Worm (Caenorhabditis elegans) whole organism, L4 larva: Measurements from ENCODE around the gene F08H9.3.

Experiments used
- D1046.2 ChIP-seq: fragments of 200-800 bp; sonication (Bioruptor generic); IDR thresholded peaks from 2 replicates; pipeline ENCODE4 v1.3.6; 2022; ENCODE audit warnings: missing genetic modification characterization, missing compliant biosample characterization
- F10B5.3 ChIP-seq: sonication (generic microtip); optimal IDR thresholded peaks from 2 replicates; lab custom pipeline; 2016; ENCODE audit warnings: mild to moderate bottlenecking, missing genetic modification characterization, missing compliant biosample characterization
- F37D6.2 ChIP-seq: sonication (generic microtip); optimal IDR thresholded peaks from 2 replicates; lab custom pipeline; 2016; ENCODE audit warnings: mild to moderate bottlenecking, missing genetic modification characterization, missing compliant biosample characterization
- F49E8.2 ChIP-seq: sonication (generic microtip); optimal IDR thresholded peaks from 2 replicates; lab custom pipeline; 2016; ENCODE audit warnings: missing compliant biosample characterization, mild to moderate bottlenecking, missing genetic modification characterization, borderline replicate concordance
- R02D3.7 ChIP-seq: fragments of 150-350 bp; sonication (generic microtip); optimal IDR thresholded peaks from 3 replicates; lab custom pipeline; 2014; ENCODE audit warnings: missing biosample characterization, missing genetic modification characterization
- T26A8.4 ChIP-seq: fragments of 200-800 bp; sonication (Bioruptor generic); IDR thresholded peaks from 2 replicates; pipeline ENCODE4 v1.3.6; 2022; ENCODE audit warnings: missing genetic modification characterization, missing compliant biosample characterization
- Y48G9A.11 ChIP-seq: fragments of 200-800 bp; sonication (Bioruptor generic); IDR thresholded peaks from 2 replicates; pipeline ENCODE4 v1.3.6; 2022; ENCODE audit warnings: missing genetic modification reagents, missing genetic modification characterization, missing compliant biosample characterization
- ama-1 ChIP-seq: fragments of 150-350 bp; optimal IDR thresholded peaks from 2 replicates; lab custom pipeline; 2014; ENCODE audit warnings: inconsistent platforms, mixed read lengths
- ceh-28 ChIP-seq: fragments of 150-350 bp; optimal IDR thresholded peaks from 2 replicates; lab custom pipeline; 2014; ENCODE audit warnings: missing biosample characterization, missing genetic modification reagents, missing genetic modification characterization
- ceh-44 ChIP-seq: fragments of 200-800 bp; sonication (Bioruptor generic); IDR thresholded peaks from 2 replicates; pipeline ENCODE4 v1.3.6; 2022; ENCODE audit warnings: missing genetic modification reagents, missing genetic modification characterization, missing compliant biosample characterization
- cey-2 ChIP-seq: sonication (generic microtip); optimal IDR thresholded peaks from 3 replicates; lab custom pipeline; 2017; ENCODE audit warnings: missing genetic modification characterization, mild to moderate bottlenecking, missing compliant biosample characterization, antibody characterized with exemption, borderline replicate concordance; ENCODE audit not compliant: insufficient read depth
- daf-16 ChIP-seq, 3 experiments: sonication (generic microtip); optimal IDR thresholded peaks; 2 replicates each; lab custom pipeline; 2016 to 2017; ENCODE audit warnings: missing genetic modification characterization in 3 of 3, missing genetic modification reagents in 3 of 3, mild to moderate bottlenecking in 2 of 3, missing compliant biosample characterization in 2 of 3, missing biosample characterization in 1 of 3, moderate library complexity in 1 of 3
- dmd-6 ChIP-seq: fragments of 200-800 bp; sonication (Bioruptor generic); IDR thresholded peaks from 2 replicates; pipeline ENCODE4 v1.3.6; 2022; ENCODE audit warnings: missing genetic modification reagents, missing genetic modification characterization, missing compliant biosample characterization
- dmd-8 ChIP-seq: fragments of 200-800 bp; sonication (Bioruptor generic); IDR thresholded peaks from 2 replicates; pipeline ENCODE4 v1.3.6; 2022; ENCODE audit warnings: missing genetic modification characterization, missing compliant biosample characterization
- dmd-9 ChIP-seq: fragments of 200-800 bp; sonication (Bioruptor generic); IDR thresholded peaks from 2 replicates; pipeline ENCODE4 v1.3.6; 2022; ENCODE audit warnings: missing genetic modification reagents, missing genetic modification characterization, missing compliant biosample characterization
- dpl-1 ChIP-seq: fragments of 150-350 bp; optimal IDR thresholded peaks from 2 replicates; lab custom pipeline; 2014; ENCODE audit warnings: missing biosample characterization, missing genetic modification reagents, missing genetic modification characterization
- dve-1 ChIP-seq: sonication (generic microtip); optimal IDR thresholded peaks from 2 replicates; lab custom pipeline; 2017; ENCODE audit warnings: antibody characterized with exemption, mild to moderate bottlenecking, missing genetic modification characterization, missing compliant biosample characterization; ENCODE audit not compliant: insufficient read depth
- egl-43 ChIP-seq: fragments of 200-800 bp; sonication (Bioruptor generic); IDR thresholded peaks from 2 replicates; pipeline ENCODE4 v1.3.6; 2022; ENCODE audit warnings: missing genetic modification reagents, missing genetic modification characterization, missing compliant biosample characterization
- hlh-11 ChIP-seq: fragments of 200-800 bp; sonication (Bioruptor generic); optimal IDR thresholded peaks from 2 replicates; lab custom pipeline; 2018; ENCODE audit warnings: mild to moderate bottlenecking, missing genetic modification characterization, missing compliant biosample characterization
- hlh-30 ChIP-seq: sonication (generic microtip); optimal IDR thresholded peaks from 2 replicates; lab custom pipeline; 2017; ENCODE audit warnings: antibody characterized with exemption, mild to moderate bottlenecking, missing genetic modification characterization, missing compliant biosample characterization; ENCODE audit not compliant: insufficient read depth
- hmg-1.1 ChIP-seq: fragments of 200-800 bp; sonication (Bioruptor generic); IDR thresholded peaks from 2 replicates; pipeline ENCODE4 v1.3.6; 2022; ENCODE audit warnings: missing genetic modification reagents, missing genetic modification characterization, missing compliant biosample characterization
- lin-38 ChIP-seq: fragments of 200-800 bp; sonication (Bioruptor generic); IDR thresholded peaks from 2 replicates; pipeline ENCODE4 v1.3.6; 2022; ENCODE audit warnings: missing genetic modification reagents, missing genetic modification characterization, missing compliant biosample characterization
- madf-5 ChIP-seq, 2 experiments: fragments of 200-800 bp; sonication (Bioruptor generic); IDR thresholded peaks; 2 replicates each; pipeline ENCODE4 v1.3.6; 2022; ENCODE audit warnings: missing compliant biosample characterization in 2 of 2, missing genetic modification characterization in 2 of 2
- mdl-1 ChIP-seq, 2 experiments: fragments of 150-350 bp in 1 of 2; sonication (generic microtip) in 1 of 2; optimal IDR thresholded peaks; 2 replicates each; lab custom pipeline; 2014 to 2017; ENCODE audit warnings: missing biosample characterization in 2 of 2, missing genetic modification characterization in 2 of 2
- mdt-29 ChIP-seq: fragments of 200-800 bp; sonication (Bioruptor generic); IDR thresholded peaks from 2 replicates; pipeline ENCODE4 v1.3.6; 2022; ENCODE audit warnings: missing genetic modification reagents, missing genetic modification characterization, missing compliant biosample characterization
- mes-2 ChIP-seq: sonication (generic microtip); optimal IDR thresholded peaks from 2 replicates; lab custom pipeline; 2016; ENCODE audit warnings: missing genotype, mild to moderate bottlenecking, missing genetic modification characterization, missing compliant biosample characterization; ENCODE audit not compliant: poor library complexity, severe bottlenecking
- mxl-3 ChIP-seq: fragments of 200-800 bp; sonication (Bioruptor generic); optimal IDR thresholded peaks from 2 replicates; lab custom pipeline; 2018; ENCODE audit warnings: mild to moderate bottlenecking, missing genetic modification characterization, missing compliant biosample characterization
- nhr-102 ChIP-seq: sonication (generic microtip); optimal IDR thresholded peaks from 2 replicates; lab custom pipeline; 2016; ENCODE audit warnings: mild to moderate bottlenecking, missing genetic modification characterization, moderate library complexity, missing compliant biosample characterization
- nhr-28 ChIP-seq: fragments of 150-350 bp; optimal IDR thresholded peaks from 2 replicates; lab custom pipeline; 2014; ENCODE audit warnings: missing biosample characterization, missing genetic modification characterization
- nhr-41 ChIP-seq: fragments of 200-800 bp; sonication (Bioruptor generic); IDR thresholded peaks from 2 replicates; pipeline ENCODE4 v1.3.6; 2022; ENCODE audit warnings: missing genetic modification reagents, missing genetic modification characterization, missing compliant biosample characterization
- nhr-42 ChIP-seq: fragments of 200-800 bp; sonication (Bioruptor generic); IDR thresholded peaks from 2 replicates; pipeline ENCODE4 v1.3.6; 2022; ENCODE audit warnings: missing genetic modification characterization, missing compliant biosample characterization
- nhr-48 ChIP-seq: sonication (generic microtip); optimal IDR thresholded peaks from 2 replicates; lab custom pipeline; 2016; ENCODE audit warnings: mild to moderate bottlenecking, missing genetic modification characterization, missing compliant biosample characterization
- nhr-6 ChIP-seq: fragments of 150-350 bp; optimal IDR thresholded peaks from 2 replicates; lab custom pipeline; 2014; ENCODE audit warnings: missing biosample characterization, missing genetic modification characterization
- nhr-76 ChIP-seq: fragments of 150-350 bp; optimal IDR thresholded peaks from 2 replicates; lab custom pipeline; 2014; ENCODE audit warnings: missing biosample characterization, missing genetic modification characterization
- nhr-77 ChIP-seq: fragments of 150-350 bp; optimal IDR thresholded peaks from 2 replicates; lab custom pipeline; 2014; ENCODE audit warnings: missing biosample characterization, missing genetic modification characterization
- php-3 ChIP-seq: fragments of 200-800 bp; sonication (Bioruptor generic); IDR thresholded peaks from 2 replicates; pipeline ENCODE4 v1.3.6; 2022; ENCODE audit warnings: missing genetic modification reagents, missing genetic modification characterization, missing compliant biosample characterization
- rbr-2 ChIP-seq: sonication (generic microtip); optimal IDR thresholded peaks from 2 replicates; lab custom pipeline; 2016; ENCODE audit warnings: missing genotype, missing genetic modification characterization, missing compliant biosample characterization
- saeg-2 ChIP-seq: fragments of 200-800 bp; sonication (Bioruptor generic); IDR thresholded peaks from 2 replicates; pipeline ENCODE4 v1.3.6; 2022; ENCODE audit warnings: missing genetic modification reagents, missing genetic modification characterization, missing compliant biosample characterization
- set-16 ChIP-seq: fragments of 200-800 bp; sonication (Bioruptor generic); IDR thresholded peaks from 2 replicates; pipeline ENCODE4 v1.3.6; 2022; ENCODE audit warnings: missing genetic modification reagents, missing genetic modification characterization, missing compliant biosample characterization
- snpc-1.2 ChIP-seq: fragments of 200-800 bp; sonication (Bioruptor generic); IDR thresholded peaks from 2 replicates; pipeline ENCODE4 v1.3.6; 2022; ENCODE audit warnings: missing genetic modification reagents, missing genetic modification characterization, missing compliant biosample characterization
- snpc-4 ChIP-seq: fragments of 150-350 bp; optimal IDR thresholded peaks from 2 replicates; lab custom pipeline; 2014; ENCODE audit warnings: missing biosample characterization, missing genetic modification characterization
- spr-1 ChIP-seq: sonication (generic microtip); optimal IDR thresholded peaks from 2 replicates; lab custom pipeline; 2016; ENCODE audit warnings: mild to moderate bottlenecking, missing genetic modification characterization, missing compliant biosample characterization
- tra-1 ChIP-seq: fragments of 200-800 bp; sonication (Bioruptor generic); IDR thresholded peaks from 2 replicates; pipeline ENCODE4 v1.3.6; 2022; ENCODE audit warnings: missing genetic modification reagents, missing genetic modification characterization, missing compliant biosample characterization
- unc-62 ChIP-seq, 3 experiments: fragments of 150-350 bp in 1 of 3; sonication (generic microtip); optimal IDR thresholded peaks in 2 of 3; peaks in 1 of 3; 1 replicate in 1 of 3; 2 replicates in 2 of 3; lab custom pipeline; 2014 to 2017; ENCODE audit warnings: missing biosample characterization in 3 of 3, missing genetic modification characterization in 3 of 3, missing genetic modification reagents in 3 of 3, missing genotype in 1 of 3
- ztf-11 ChIP-seq: fragments of 150-350 bp; optimal IDR thresholded peaks from 2 replicates; lab custom pipeline; 2014; ENCODE audit warnings: missing biosample characterization, missing genetic modification characterization

The F08H9.3 gene

ce11 chrV:14463087-14463486, at the start of gene F08H9.3:
Gene F08H9.3 (minus strand): TSS chrV:14463338.
- TF ChIP-seq F10B5.3 (tag; lab: Kevin White, UChicago) (peak; percentile 28), dmd-9 (0 out of 2 replicates have a peak, but pooled peaks have one; percentile 20), snpc-4 (tag; lab: Kevin White, UChicago) (peak; percentile 69), dve-1 (peak; percentile 76), dmd-8 (GFP tag; lab: Robert Waterston, UW) (0 out of 2 replicates have a peak, but pooled peaks have one; percentile 38), lin-38 (GFP tag; lab: Robert Waterston, UW) (peak; percentile 64), F49E8.2 (tag; lab: Kevin White, UChicago) (peak; percentile 63), set-16 (GFP tag; lab: Robert Waterston, UW) (peak; percentile 54), madf-5 (GFP tag; IDR thresholded peaks at IDR 0.05; lab: Robert Waterston, UW) (0 out of 4 replicates have a peak, but pooled peaks of 1 of the 2 experiments have one; percentile 18), mes-2 (tag; lab: Kevin White, UChicago) (peak; percentile 24), nhr-42 (GFP tag; lab: Robert Waterston, UW) (0 out of 2 replicates have a peak, but pooled peaks have one; percentile 30), hlh-11 (tag; lab: Kevin White, UChicago) (peak; percentile 24), hmg-1.1 (GFP tag; lab: Robert Waterston, UW) (0 out of 2 replicates have a peak, but pooled peaks have one; percentile 30), mdt-29 (0 out of 2 replicates have a peak, but pooled peaks have one; percentile 36), dmd-6 (GFP tag; lab: Robert Waterston, UW) (peak; percentile 43), nhr-102 (tag; lab: Kevin White, UChicago) (peak; percentile 70), nhr-48 (tag; lab: Kevin White, UChicago) (peak; percentile 46), spr-1 (tag; lab: Kevin White, UChicago) (peak; percentile 59), saeg-2 (0 out of 2 replicates have a peak, but pooled peaks have one; percentile 13), Y48G9A.11 (GFP tag; lab: Robert Waterston, UW) (peak; percentile 67), ceh-44 (GFP tag; lab: Robert Waterston, UW) (peak; percentile 87), egl-43 (GFP tag; lab: Robert Waterston, UW) (peak; percentile 76), daf-16 (GFP tag; optimal IDR thresholded peaks at IDR 0.05; lab: Kevin White, UChicago) (peak in 1 of 2 experiments; percentile 60), daf-16 (tag; optimal IDR thresholded peaks at IDR 0.05; lab: Kevin White, UChicago) (peak; percentile 50), php-3 (GFP tag; lab: Robert Waterston, UW) (peak; percentile 58; the same call in 1 of the 2 replicates), T26A8.4 (peak; percentile 79), nhr-41 (GFP tag; lab: Robert Waterston, UW) (0 out of 2 replicates have a peak, but pooled peaks have one; percentile 37), snpc-1.2 (GFP tag; lab: Robert Waterston, UW) (peak; percentile 73)

ce11 chrV:14510746-14511145, 47.6 kb upstream of the F08H9.3 start, which contains the start of gene R02D5.9:
Gene R02D5.9 (minus strand): TSS chrV:14511123.
- peak; percentile 52 for TF ChIP-seq cey-2 (tag; lab: Kevin White, UChicago)
- no peak for TF ChIP-seq ztf-11
- TF ChIP-seq F37D6.2: no peak
- TF ChIP-seq ama-1 (lab: Kevin White, UChicago): no peak
- peak; percentile 47 for TF ChIP-seq nhr-77 (tag; lab: Kevin White, UChicago)
- peak in 1 of 2 experiments; percentile 85 for TF ChIP-seq unc-62 (GFP tag; optimal IDR thresholded peaks at IDR 0.05 in 1 of 2; lab: Kevin White, UChicago)
- no peak for TF ChIP-seq unc-62 (tag; optimal IDR thresholded peaks at IDR 0.05; lab: Kevin White, UChicago)
- peak; percentile 54; the same call in 1 of the 2 replicates for TF ChIP-seq tra-1
- no peak for TF ChIP-seq rbr-2 (tag; lab: Kevin White, UChicago)
- peak; percentile 85 for TF ChIP-seq nhr-6
- TF ChIP-seq nhr-76 (tag; lab: Kevin White, UChicago): peak; percentile 14
- no peak for TF ChIP-seq spr-1 (tag; lab: Kevin White, UChicago)
- TF ChIP-seq hlh-30 (tag; lab: Kevin White, UChicago): peak; percentile 85
- no peak for TF ChIP-seq D1046.2
- peak; percentile 77 to 97 for TF ChIP-seq mdl-1 (tag; optimal IDR thresholded peaks at IDR 0.05; lab: Kevin White, UChicago)
- no peak for TF ChIP-seq dpl-1 (GFP tag; lab: Kevin White, UChicago)
- no peak for TF ChIP-seq ceh-28 (tag; lab: Kevin White, UChicago)
- TF ChIP-seq R02D3.7: no peak
- TF ChIP-seq dve-1: peak; percentile 61
- TF ChIP-seq mxl-3 (GFP tag; lab: Kevin White, UChicago): peak; percentile 91
- peak; percentile 89 for TF ChIP-seq nhr-28 (tag; lab: Kevin White, UChicago)
